ENCODE assay signal across 2 fruit fly cellular contexts in genomic region chr2L:1632730-1633172, dm6.
A peak's percentile ranks its signal among the peaks of the same experiment; 100 is the strongest.
TF ChIP-seq lines count a peak whose summit lies in the region.

No protein-coding gene starts in this region.

TF ChIP-seq in whole organism, embryonic, 481 proteins besides CTCF, POLR2A, EP300 and RAD21 (continued from another document and continues in another):
- peak; percentile 51 for TF ChIP-seq zen (tag; optimal IDR thresholded peaks at IDR 0.05; lab: Kevin White, UChicago)
- TF ChIP-seq ems (GFP tag; optimal IDR thresholded peaks at IDR 0.05; lab: Kevin White, UChicago): peak; percentile 97
- TF ChIP-seq gro (GFP tag; optimal IDR thresholded peaks at IDR 0.05; lab: Kevin White, UChicago): peak; percentile 92
- TF ChIP-seq CG12155 (GFP tag; optimal IDR thresholded peaks at IDR 0.05; lab: Kevin White, UChicago): peak; percentile 94
- TF ChIP-seq Camta (GFP tag; optimal IDR thresholded peaks at IDR 0.05; lab: Kevin White, UChicago): peak; percentile 98
- TF ChIP-seq CG1233 (GFP tag; optimal IDR thresholded peaks at IDR 0.05; lab: Kevin White, UChicago): peak; percentile 79
- peak; percentile 86 for TF ChIP-seq CG17359 (tag; optimal IDR thresholded peaks at IDR 0.05; lab: Kevin White, UChicago)
- TF ChIP-seq ara (GFP tag; IDR thresholded peaks at IDR 0.05; lab: Robert Waterston, UW): peak; percentile 75
- peak; percentile 88 for TF ChIP-seq CrebB (tag; optimal IDR thresholded peaks at IDR 0.05; lab: Kevin White, UChicago)
- peak; percentile 82 for TF ChIP-seq wek (GFP tag; optimal IDR thresholded peaks at IDR 0.05; lab: Kevin White, UChicago)
- TF ChIP-seq bsh (GFP tag; optimal IDR thresholded peaks at IDR 0.05; lab: Kevin White, UChicago): peak in 1 of 2 experiments; percentile 60
- peak; percentile 89 for TF ChIP-seq pnt (GFP tag; optimal IDR thresholded peaks at IDR 0.05; lab: Kevin White, UChicago)
- TF ChIP-seq slp2 (GFP tag; optimal IDR thresholded peaks at IDR 0.05; lab: Kevin White, UChicago): peak; percentile 89
- peak; percentile 94 for TF ChIP-seq CG16863 (GFP tag; optimal IDR thresholded peaks at IDR 0.05; lab: Kevin White, UChicago)
- TF ChIP-seq CG16813 (GFP tag; IDR thresholded peaks at IDR 0.05; lab: Robert Waterston, UW; ENCODE audit: partially characterized antibody): no peak
- TF ChIP-seq H2.0 (GFP tag; IDR thresholded peaks at IDR 0.05; lab: Robert Waterston, UW): peak; percentile 98
- peak in 1 of 2 experiments; percentile 85 for TF ChIP-seq Eip74EF (GFP tag; optimal IDR thresholded peaks at IDR 0.05; lab: Kevin White, UChicago)
- TF ChIP-seq CG12299 (tag; optimal IDR thresholded peaks at IDR 0.05; lab: Kevin White, UChicago): peak; percentile 89
- no peak for TF ChIP-seq CG34224 (GFP tag; IDR thresholded peaks at IDR 0.05; lab: Robert Waterston, UW; ENCODE audit: partially characterized antibody)
- TF ChIP-seq exex (tag; optimal IDR thresholded peaks at IDR 0.05; lab: Kevin White, UChicago): peak; percentile 67
- TF ChIP-seq CG15514 (GFP tag; optimal IDR thresholded peaks at IDR 0.05; lab: Kevin White, UChicago): peak; percentile 87
- TF ChIP-seq zfh2 (GFP tag; optimal IDR thresholded peaks at IDR 0.05; lab: Kevin White, UChicago): peak; percentile 92
- peak; percentile 99 for TF ChIP-seq dysf (GFP tag; IDR thresholded peaks at IDR 0.05; lab: Robert Waterston, UW)
- TF ChIP-seq Opbp (GFP tag; IDR thresholded peaks at IDR 0.05; lab: Robert Waterston, UW; ENCODE audit: partially characterized antibody): no peak
- TF ChIP-seq shn (GFP tag; optimal IDR thresholded peaks at IDR 0.05; lab: Kevin White, UChicago): peak; percentile 76
- peak; percentile 32 for TF ChIP-seq hkb (optimal IDR thresholded peaks at IDR 0.05; lab: Kevin White, UChicago)
- TF ChIP-seq hkb (GFP tag; IDR thresholded peaks at IDR 0.05; lab: Robert Waterston, UW): peak; percentile 99
- peak; percentile 94 for TF ChIP-seq aop (GFP tag; IDR thresholded peaks at IDR 0.05; lab: Robert Waterston, UW)
- peak; percentile 76 for TF ChIP-seq Atf-2 (GFP tag; optimal IDR thresholded peaks at IDR 0.05; lab: Kevin White, UChicago)
- TF ChIP-seq gsb-n (tag; optimal IDR thresholded peaks at IDR 0.05; lab: Kevin White, UChicago): peak; percentile 4
- peak; percentile 96 for TF ChIP-seq CG3726 (GFP tag; IDR thresholded peaks at IDR 0.05; lab: Robert Waterston, UW)
- TF ChIP-seq CG10654 (GFP tag; optimal IDR thresholded peaks at IDR 0.05; lab: Kevin White, UChicago): peak; percentile 91
- peak; percentile 91 for TF ChIP-seq ham (GFP tag; IDR thresholded peaks at IDR 0.05; lab: Robert Waterston, UW)
- TF ChIP-seq CG11560 (tag; IDR thresholded peaks at IDR 0.05; lab: Robert Waterston, UW): peak; percentile 91
- peak; percentile 94 for TF ChIP-seq CG10209 (GFP tag; optimal IDR thresholded peaks at IDR 0.05; lab: Kevin White, UChicago)
- peak; percentile 96 for TF ChIP-seq al (GFP tag; IDR thresholded peaks at IDR 0.05; lab: Robert Waterston, UW)
- TF ChIP-seq ci (GFP tag; IDR thresholded peaks at IDR 0.05; lab: Robert Waterston, UW): peak; percentile 95
- TF ChIP-seq CG10462 (GFP tag; optimal IDR thresholded peaks at IDR 0.05; lab: Kevin White, UChicago): peak; percentile 63
- TF ChIP-seq so (GFP tag; IDR thresholded peaks at IDR 0.05; lab: Robert Waterston, UW): peak; percentile 99
- TF ChIP-seq CG4617 (GFP tag; optimal IDR thresholded peaks at IDR 0.05; lab: Kevin White, UChicago; ENCODE audit: borderline replicate concordance): peak; percentile 93
- peak; percentile 95 for TF ChIP-seq CG11696 (GFP tag; IDR thresholded peaks at IDR 0.05; lab: Robert Waterston, UW)
- TF ChIP-seq tup (GFP tag; optimal IDR thresholded peaks at IDR 0.05; lab: Kevin White, UChicago): peak; percentile 94
- TF ChIP-seq CG12769 (tag; optimal IDR thresholded peaks at IDR 0.05; lab: Kevin White, UChicago): peak; percentile 97
- TF ChIP-seq emc (GFP tag; optimal IDR thresholded peaks at IDR 0.05; lab: Kevin White, UChicago): peak; percentile 96
- TF ChIP-seq Nf-YA (GFP tag; IDR thresholded peaks at IDR 0.05; lab: Robert Waterston, UW): peak; percentile 96
- TF ChIP-seq Oaz (GFP tag; IDR thresholded peaks at IDR 0.05; lab: Robert Waterston, UW): peak; percentile 99
- TF ChIP-seq Ravus (GFP tag; IDR thresholded peaks at IDR 0.05; lab: Robert Waterston, UW): peak; percentile 97
- peak; percentile 69 for TF ChIP-seq NC2β (GFP tag; optimal IDR thresholded peaks at IDR 0.05; lab: Kevin White, UChicago)
- peak; percentile 95 for TF ChIP-seq CG33213 (GFP tag; optimal IDR thresholded peaks at IDR 0.05; lab: Kevin White, UChicago)
- TF ChIP-seq Max (GFP tag; optimal IDR thresholded peaks at IDR 0.05; lab: Kevin White, UChicago): peak; percentile 92
- TF ChIP-seq CkIIα-i1 (GFP tag; IDR thresholded peaks at IDR 0.05; lab: Robert Waterston, UW): peak; percentile 92
- peak; percentile 95 for TF ChIP-seq sug (tag; optimal IDR thresholded peaks at IDR 0.05; lab: Kevin White, UChicago)
- peak; percentile 62 for TF ChIP-seq CG3838 (GFP tag; optimal IDR thresholded peaks at IDR 0.05; lab: Kevin White, UChicago)
- peak; percentile 72 for TF ChIP-seq chn (GFP tag; optimal IDR thresholded peaks at IDR 0.05; lab: Kevin White, UChicago)
- TF ChIP-seq ranshi (GFP tag; IDR thresholded peaks at IDR 0.05; lab: Robert Waterston, UW): peak; percentile 98
- TF ChIP-seq Lhr (GFP tag; optimal IDR thresholded peaks at IDR 0.05; lab: Kevin White, UChicago): no peak
- peak; percentile 98 for TF ChIP-seq Lim3 (GFP tag; IDR thresholded peaks at IDR 0.05; lab: Robert Waterston, UW)
- TF ChIP-seq vnd (GFP tag; IDR thresholded peaks at IDR 0.05; lab: Robert Waterston, UW; ENCODE audit: partially characterized antibody): no peak
- TF ChIP-seq CG2202 (tag; optimal IDR thresholded peaks at IDR 0.05; lab: Kevin White, UChicago): no peak
- TF ChIP-seq H15 (GFP tag; IDR thresholded peaks at IDR 0.05; lab: Robert Waterston, UW): peak; percentile 97
- peak; percentile 97 for TF ChIP-seq CG1647 (GFP tag; optimal IDR thresholded peaks at IDR 0.05; lab: Kevin White, UChicago)
- peak; percentile 99 for TF ChIP-seq danr (GFP tag; IDR thresholded peaks at IDR 0.05; lab: Robert Waterston, UW)
- peak; percentile 69 for TF ChIP-seq CG7987 (GFP tag; optimal IDR thresholded peaks at IDR 0.05; lab: Kevin White, UChicago)
- TF ChIP-seq chm (GFP tag; IDR thresholded peaks at IDR 0.05; lab: Robert Waterston, UW): peak; percentile 96; the same call in 1 of the 2 replicates
- TF ChIP-seq mam (GFP tag; optimal IDR thresholded peaks at IDR 0.05; lab: Kevin White, UChicago): peak; percentile 99

TF ChIP-seq in whole organism, prepupa, 60 proteins besides CTCF, POLR2A, EP300 and RAD21 (continued from another document):
- TF ChIP-seq CG9139 (GFP tag; optimal IDR thresholded peaks at IDR 0.05; lab: Kevin White, UChicago): no peak
- TF ChIP-seq Eip75B (GFP tag; optimal IDR thresholded peaks at IDR 0.05; lab: Kevin White, UChicago): no peak
- no peak for TF ChIP-seq CG34406 (GFP tag; optimal IDR thresholded peaks at IDR 0.05; lab: Kevin White, UChicago)
- TF ChIP-seq lz (GFP tag; optimal IDR thresholded peaks at IDR 0.05; lab: Kevin White, UChicago): peak; percentile 19
- TF ChIP-seq CG16779 (tag; optimal IDR thresholded peaks at IDR 0.05; lab: Kevin White, UChicago): no peak
- no peak for TF ChIP-seq Met (GFP tag; optimal IDR thresholded peaks at IDR 0.05; lab: Kevin White, UChicago)
- TF ChIP-seq CG3032 (tag; optimal IDR thresholded peaks at IDR 0.05; lab: Kevin White, UChicago): no peak
- peak; percentile 44 for TF ChIP-seq CG3919 (GFP tag; optimal IDR thresholded peaks at IDR 0.05; lab: Kevin White, UChicago)
- peak; percentile 9 for TF ChIP-seq cyc (GFP tag; optimal IDR thresholded peaks at IDR 0.05; lab: Kevin White, UChicago)
- TF ChIP-seq Blimp-1 (GFP tag; optimal IDR thresholded peaks at IDR 0.05; lab: Kevin White, UChicago): no peak
- no peak for TF ChIP-seq Sox102F (GFP tag; optimal IDR thresholded peaks at IDR 0.05; lab: Kevin White, UChicago)
- TF ChIP-seq CG11902 (GFP tag; optimal IDR thresholded peaks at IDR 0.05; lab: Kevin White, UChicago): peak; percentile 0
- TF ChIP-seq CG8119 (GFP tag; IDR thresholded peaks at IDR 0.05; lab: Robert Waterston, UW): peak; percentile 74
- peak; percentile 43 for TF ChIP-seq pdm3 (GFP tag; optimal IDR thresholded peaks at IDR 0.05; lab: Kevin White, UChicago)
- TF ChIP-seq fd59A (GFP tag; optimal IDR thresholded peaks at IDR 0.05; lab: Kevin White, UChicago): no peak
- TF ChIP-seq dsx (GFP tag; optimal IDR thresholded peaks at IDR 0.05; lab: Kevin White, UChicago; ENCODE audit: poor library complexity, severe bottlenecking): peak; percentile 76
- TF ChIP-seq Eip93F (GFP tag; optimal IDR thresholded peaks at IDR 0.05; lab: Kevin White, UChicago): no peak
- peak; percentile 76 for TF ChIP-seq CG32006 (GFP tag; optimal IDR thresholded peaks at IDR 0.05; lab: Kevin White, UChicago)
- TF ChIP-seq spab (GFP tag; optimal IDR thresholded peaks at IDR 0.05; lab: Kevin White, UChicago): no peak
- peak; percentile 44 for TF ChIP-seq CG6276 (GFP tag; optimal IDR thresholded peaks at IDR 0.05; lab: Kevin White, UChicago)
- no peak for TF ChIP-seq Ets96B (tag; optimal IDR thresholded peaks at IDR 0.05; lab: Kevin White, UChicago)
- TF ChIP-seq CG8319 (GFP tag; optimal IDR thresholded peaks at IDR 0.05; lab: Kevin White, UChicago): no peak
- no peak for TF ChIP-seq topi (GFP tag; optimal IDR thresholded peaks at IDR 0.05; lab: Kevin White, UChicago)
- no peak for TF ChIP-seq CG8632 (GFP tag; optimal IDR thresholded peaks at IDR 0.05; lab: Kevin White, UChicago)
- peak; percentile 18 for TF ChIP-seq acj6 (GFP tag; optimal IDR thresholded peaks at IDR 0.05; lab: Kevin White, UChicago)
- TF ChIP-seq Hr39 (GFP tag; optimal IDR thresholded peaks at IDR 0.05; lab: Kevin White, UChicago): peak; percentile 42
- no peak for TF ChIP-seq Hr38 (GFP tag; optimal IDR thresholded peaks at IDR 0.05; lab: Kevin White, UChicago)
- no peak for TF ChIP-seq CG11762 (GFP tag; optimal IDR thresholded peaks at IDR 0.05; lab: Kevin White, UChicago; ENCODE audit: insufficient read depth)
- peak; percentile 87 for TF ChIP-seq CG15336 (GFP tag; IDR thresholded peaks at IDR 0.05; lab: Robert Waterston, UW)
- no peak for TF ChIP-seq CG10669 (GFP tag; optimal IDR thresholded peaks at IDR 0.05; lab: Kevin White, UChicago)
- TF ChIP-seq fd85E (GFP tag; optimal IDR thresholded peaks at IDR 0.05; lab: Kevin White, UChicago): no peak
- TF ChIP-seq vri (GFP tag; optimal IDR thresholded peaks at IDR 0.05; lab: Kevin White, UChicago): peak; percentile 57
- TF ChIP-seq fkh (GFP tag; optimal IDR thresholded peaks at IDR 0.05; lab: Kevin White, UChicago): peak; percentile 88
- peak; percentile 8 for TF ChIP-seq Smox (GFP tag; optimal IDR thresholded peaks at IDR 0.05; lab: Kevin White, UChicago)
- peak; percentile 76 for TF ChIP-seq svp (GFP tag; lab: Kevin White, UChicago)
TF ChIP-seq in whole organism, prepupa: peak in this region for 29.
